Worm (Caenorhabditis elegans): ENCODE measurements around the gene Y47D3A.13.
A peak's percentile ranks its signal among the peaks of the same experiment; 100 is the strongest.

Gene Y47D3A.13

DNA sequence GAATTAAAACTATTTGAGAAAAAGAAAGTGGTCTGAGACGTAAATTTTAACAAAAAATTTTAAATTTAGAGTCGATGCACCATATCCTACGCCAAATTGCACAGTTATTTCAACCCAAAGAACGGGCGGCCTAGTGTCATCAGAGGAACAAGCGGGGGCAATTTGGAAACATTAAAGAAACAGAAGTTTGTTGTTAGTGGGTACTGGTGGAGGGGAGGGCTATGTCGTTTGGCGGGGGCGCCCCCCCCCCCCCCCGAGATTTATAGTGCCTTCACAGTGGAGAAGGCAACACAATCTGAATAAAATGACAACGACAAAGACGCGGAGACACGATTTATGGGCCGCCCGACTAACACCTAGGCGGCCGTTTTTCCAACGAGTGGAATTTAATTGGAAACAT, 17.0 kb downstream of the Y47D3A.13 start:
- no peak for TF ChIP-seq him-1 (tag; optimal IDR thresholded peaks at IDR 0.05)
- TF ChIP-seq dao-5 (tag; optimal IDR thresholded peaks at IDR 0.05) = no peak
- no peak for TF ChIP-seq W03F9.2 (tag; optimal IDR thresholded peaks at IDR 0.05)

DNA sequence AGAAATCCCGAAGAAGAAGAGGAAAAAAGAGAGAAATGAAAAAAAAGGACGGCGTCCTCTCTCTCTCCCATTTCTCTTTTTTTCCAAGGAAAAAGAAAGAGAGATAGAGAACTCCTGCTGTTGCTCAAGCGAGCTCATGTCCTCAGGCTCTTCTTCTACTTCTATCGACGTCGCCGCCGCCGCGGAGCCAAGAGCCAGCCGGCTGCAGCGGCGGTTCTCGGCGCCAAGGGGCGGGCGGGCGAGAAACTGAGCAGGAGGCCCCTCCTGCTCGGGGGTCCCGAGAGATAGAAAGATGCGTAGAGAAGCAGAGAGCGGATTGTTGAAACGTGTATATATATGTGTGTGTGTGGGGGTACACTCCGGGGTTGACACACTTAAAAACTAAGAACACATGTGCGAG, 20.9 kb downstream of the Y47D3A.13 start:
- TF ChIP-seq dao-5 (tag; optimal IDR thresholded peaks at IDR 0.05) (no peak), him-1 (tag; optimal IDR thresholded peaks at IDR 0.05) (peak; percentile 77), W03F9.2 (tag; optimal IDR thresholded peaks at IDR 0.05) (no peak)

DNA sequence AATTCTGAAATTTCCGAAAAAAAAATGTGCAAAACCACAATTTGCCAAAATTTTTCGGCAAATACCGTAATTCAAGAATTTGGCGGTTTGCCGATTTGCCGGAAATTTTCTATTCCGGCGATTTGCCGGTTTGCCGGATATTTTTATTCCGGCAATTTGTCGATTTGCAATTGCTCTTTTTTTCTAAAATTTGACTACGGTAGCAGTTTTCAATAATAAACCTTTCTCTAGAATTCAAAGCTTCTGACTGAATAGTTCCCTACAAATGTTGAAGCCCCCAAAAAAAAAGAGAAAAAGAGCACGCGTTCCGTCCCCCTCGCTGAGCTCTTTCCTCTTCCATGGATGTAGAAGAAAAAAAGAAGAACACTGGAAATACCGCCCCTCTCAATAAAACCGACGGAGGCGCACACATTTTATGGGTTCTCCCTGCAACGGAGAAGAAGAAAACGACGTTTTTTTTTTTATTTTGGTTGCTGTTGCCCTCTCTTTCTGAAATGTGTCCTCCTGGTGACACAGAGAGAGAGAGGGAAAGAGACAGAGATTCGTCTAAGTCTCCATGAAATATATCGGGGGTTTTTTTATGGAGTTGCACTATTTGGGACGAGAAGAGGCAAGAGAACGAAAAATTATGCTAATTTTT, 22.9 kb downstream of the Y47D3A.13 start:
- TF ChIP-seq W03F9.2 (tag; optimal IDR thresholded peaks at IDR 0.05) = no peak
- TF ChIP-seq him-1 (tag; optimal IDR thresholded peaks at IDR 0.05) = peak; percentile 26
- TF ChIP-seq dao-5 (tag; optimal IDR thresholded peaks at IDR 0.05) = no peak

DNA sequence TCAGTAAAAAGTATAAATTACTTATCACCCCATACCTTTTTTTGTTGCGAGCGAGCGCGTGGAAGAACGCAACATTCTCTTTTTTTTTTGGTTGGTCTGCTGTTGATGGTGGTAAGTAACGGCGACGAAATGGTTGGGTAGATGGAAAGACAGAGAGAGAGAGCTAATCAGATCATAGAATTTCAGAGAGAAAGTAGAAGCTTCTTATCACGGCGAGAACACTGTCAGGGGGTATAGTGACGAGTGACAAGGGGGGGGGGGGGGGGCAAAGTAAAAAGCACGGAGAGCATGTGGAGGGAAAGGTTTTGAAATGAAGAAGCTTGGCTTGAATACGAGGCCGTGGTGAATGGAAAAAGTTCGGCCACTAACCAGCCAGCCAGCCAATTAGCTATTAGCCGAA, 26.6 kb downstream of the Y47D3A.13 start:
- TF ChIP-seq him-1 (tag; optimal IDR thresholded peaks at IDR 0.05) (no peak), dao-5 (tag; optimal IDR thresholded peaks at IDR 0.05) (no peak), W03F9.2 (tag; optimal IDR thresholded peaks at IDR 0.05) (no peak)

DNA sequence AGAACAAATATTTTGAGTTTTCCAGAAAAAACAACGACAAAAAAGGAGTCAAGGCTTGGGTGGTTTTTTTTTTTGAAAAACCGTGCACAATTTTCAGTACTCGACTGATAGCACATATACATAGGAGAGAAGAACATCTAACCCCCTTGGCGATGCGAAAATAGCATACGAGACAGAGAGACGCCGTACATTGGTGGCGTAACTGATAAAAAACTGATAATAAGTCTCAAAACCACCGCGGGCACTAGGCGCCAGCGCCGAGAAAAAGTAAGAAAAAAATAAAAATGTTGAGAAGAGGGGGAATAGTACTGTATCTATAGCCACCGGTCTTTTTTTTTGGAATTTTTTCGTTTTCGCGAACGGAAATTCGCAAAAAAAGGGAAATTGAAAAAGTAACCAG, 28.4 kb downstream of the Y47D3A.13 start:
- TF ChIP-seq W03F9.2 (tag; optimal IDR thresholded peaks at IDR 0.05) (no peak), him-1 (tag; optimal IDR thresholded peaks at IDR 0.05) (no peak), dao-5 (tag; optimal IDR thresholded peaks at IDR 0.05) (no peak)

DNA sequence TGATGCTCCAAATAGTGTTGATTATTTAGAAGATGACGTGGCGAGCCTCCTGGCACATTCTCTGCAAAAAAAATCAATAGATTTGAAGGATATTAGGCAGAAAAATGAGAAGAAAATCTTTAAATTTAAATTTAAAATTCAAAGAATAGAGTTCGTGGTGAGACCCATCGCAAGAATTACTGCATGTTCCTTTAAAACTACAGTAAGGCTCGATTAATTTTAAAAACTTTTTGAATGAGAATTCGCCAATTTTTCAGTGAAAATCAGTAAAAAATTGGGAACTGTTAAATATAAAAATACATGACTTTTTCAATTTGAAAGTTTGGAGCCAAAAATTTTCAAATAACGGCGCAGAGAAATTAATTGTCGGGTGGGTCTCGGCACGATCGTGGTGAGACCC, 28.8 kb downstream of the Y47D3A.13 start, which contains the start of gene tra-1:
TSS of gene tra-1 (minus strand) at position 62 of the 400 bp plus-strand sequence.
- TF ChIP-seq W03F9.2 (tag; optimal IDR thresholded peaks at IDR 0.05) = no peak

DNA sequence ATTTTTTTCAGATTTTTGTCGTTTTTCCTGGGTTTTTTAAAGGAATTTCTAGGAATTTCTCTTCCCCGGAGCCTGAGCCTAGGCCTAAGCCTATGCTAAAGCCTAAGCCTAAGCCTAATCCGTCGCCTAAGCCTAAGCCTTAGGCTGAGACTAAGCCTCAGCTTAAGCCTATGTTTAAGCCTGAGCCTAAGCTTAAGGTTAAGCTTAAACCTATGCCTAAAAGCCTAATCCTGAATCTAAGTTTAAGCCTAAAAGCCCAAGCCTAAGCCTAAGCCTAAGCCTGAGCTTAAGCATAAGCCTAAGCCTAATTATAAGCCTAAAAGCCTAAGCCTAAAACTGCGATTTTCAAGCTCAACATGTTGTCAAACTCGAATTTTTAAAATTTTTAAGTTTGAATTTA, 29.8 kb downstream of the Y47D3A.13 start:
- TF ChIP-seq W03F9.2 (tag; optimal IDR thresholded peaks at IDR 0.05) = no peak
- no peak for TF ChIP-seq him-1 (tag; optimal IDR thresholded peaks at IDR 0.05)
- no peak for TF ChIP-seq dao-5 (tag; optimal IDR thresholded peaks at IDR 0.05)

DNA sequence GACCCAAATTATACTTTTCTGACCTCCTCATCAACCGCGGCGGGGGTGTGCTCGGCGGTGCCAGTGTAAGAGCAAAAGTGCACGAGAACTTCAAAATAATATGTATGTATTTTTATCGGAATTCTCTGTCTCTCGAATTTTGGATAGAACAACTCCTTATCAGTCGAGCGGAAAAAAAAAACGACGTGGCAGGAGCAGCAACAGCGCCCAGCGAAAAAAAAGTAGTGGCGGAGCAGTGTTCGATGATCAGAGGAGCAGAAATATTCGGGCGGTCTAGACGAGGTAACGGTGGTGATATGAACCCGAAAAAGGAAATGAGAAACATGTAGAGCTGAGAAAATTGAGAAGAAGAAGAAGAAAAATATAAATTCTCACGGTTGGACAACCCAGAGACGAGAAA, 30.7 kb downstream of the Y47D3A.13 start:
- TF ChIP-seq him-1 (tag; optimal IDR thresholded peaks at IDR 0.05) (no peak), dao-5 (tag; optimal IDR thresholded peaks at IDR 0.05) (no peak), W03F9.2 (tag; optimal IDR thresholded peaks at IDR 0.05) (no peak)

- TF ChIP-seq W03F9.2 (tag; optimal IDR thresholded peaks at IDR 0.05) (no peak), dao-5 (tag; optimal IDR thresholded peaks at IDR 0.05) (no peak), him-1 (tag; optimal IDR thresholded peaks at IDR 0.05) (no peak)
These were observed 35.8 kb downstream of the Y47D3A.13 start for ce11 chrIII:11188132-11188531.

- peak; percentile 51 for TF ChIP-seq him-1 (tag; optimal IDR thresholded peaks at IDR 0.05)
- no peak for TF ChIP-seq W03F9.2 (tag; optimal IDR thresholded peaks at IDR 0.05)
- TF ChIP-seq dao-5 (tag; optimal IDR thresholded peaks at IDR 0.05) = peak; percentile 35
These were observed 38.3 kb downstream of the Y47D3A.13 start for ce11 chrIII:11185483-11186115.

ce11 chrIII:11175642-11176217, 48.2 kb downstream of the Y47D3A.13 start:
- TF ChIP-seq him-1 (tag; optimal IDR thresholded peaks at IDR 0.05) (no peak), W03F9.2 (tag; optimal IDR thresholded peaks at IDR 0.05) (no peak), dao-5 (tag; optimal IDR thresholded peaks at IDR 0.05) (no peak)
